Fruit fly (Drosophila melanogaster) whole organism, prepupa: ENCODE measurements around the gene CG11927.

Experiments
- Blimp-1 ChIP-seq: fragments of 200-800 bp; sonication (Bioruptor generic); optimal IDR thresholded peaks from 3 replicates; lab custom pipeline; 2017; ENCODE audit warnings: missing biosample characterization, missing genetic modification characterization, mild to moderate bottlenecking, moderate library complexity, missing genetic modification reagents
- CG10669 ChIP-seq: fragments of 200-800 bp; sonication (Bioruptor generic); optimal IDR thresholded peaks from 3 replicates; lab custom pipeline; 2018; ENCODE audit warnings: missing biosample characterization, mild to moderate bottlenecking, missing genetic modification characterization, moderate library complexity
- CG15336 ChIP-seq: fragments of 200-800 bp; sonication (Bioruptor generic); IDR thresholded peaks from 2 replicates; pipeline ENCODE4 v1.3.6; 2022; ENCODE audit warnings: missing biosample characterization, missing genetic modification characterization
- CG31627 ChIP-seq: fragments of 200-800 bp; sonication (Bioruptor generic); optimal IDR thresholded peaks from 3 replicates; lab custom pipeline; 2016; ENCODE audit warnings: missing biosample characterization, missing genetic modification characterization
- CG32006 ChIP-seq: fragments of 200-800 bp; sonication (Bioruptor generic); optimal IDR thresholded peaks from 3 replicates; lab custom pipeline; 2017; ENCODE audit warnings: missing biosample characterization, mild to moderate bottlenecking, missing genetic modification characterization
- CG34406 ChIP-seq: fragments of 200-800 bp; sonication (Bioruptor generic); optimal IDR thresholded peaks from 3 replicates; lab custom pipeline; 2016; ENCODE audit warnings: missing biosample characterization, missing genetic modification characterization
- CG3919 ChIP-seq: fragments of 200-800 bp; sonication (Bioruptor generic); optimal IDR thresholded peaks from 3 replicates; lab custom pipeline; 2016; ENCODE audit warnings: missing biosample characterization, missing genetic modification characterization
- CG4318 ChIP-seq: fragments of 200-800 bp; sonication (Bioruptor generic); optimal IDR thresholded peaks from 3 replicates; lab custom pipeline; 2017; ENCODE audit warnings: missing biosample characterization, mild to moderate bottlenecking, missing genetic modification characterization
- CG6163 ChIP-seq: fragments of 200-800 bp; sonication (Bioruptor generic); IDR thresholded peaks from 3 replicates; pipeline ENCODE4 v1.3.6; 2022; ENCODE audit warnings: missing biosample characterization, missing genetic modification characterization
- CG6276 ChIP-seq: fragments of 200-800 bp; sonication (Bioruptor generic); optimal IDR thresholded peaks from 2 replicates; lab custom pipeline; 2017; ENCODE audit warnings: missing biosample characterization, mild to moderate bottlenecking, missing genetic modification characterization
- CG6792 ChIP-seq: fragments of 200-800 bp; sonication (Bioruptor generic); optimal IDR thresholded peaks from 3 replicates; lab custom pipeline; 2016; ENCODE audit warnings: missing biosample characterization, missing genetic modification characterization
- CG6808 ChIP-seq: fragments of 200-800 bp; sonication (Bioruptor generic); optimal IDR thresholded peaks from 3 replicates; lab custom pipeline; 2017; ENCODE audit warnings: missing biosample characterization, missing genetic modification characterization, mild to moderate bottlenecking, moderate library complexity, missing genetic modification reagents
- CG6854 ChIP-seq: fragments of 200-800 bp; sonication (Bioruptor generic); optimal IDR thresholded peaks from 2 replicates; lab custom pipeline; 2017; ENCODE audit warnings: missing biosample characterization, mild to moderate bottlenecking, missing genetic modification characterization
- CG7368 ChIP-seq: fragments of 200-800 bp; sonication (Bioruptor generic); optimal IDR thresholded peaks from 3 replicates; lab custom pipeline; 2016; ENCODE audit warnings: missing biosample characterization, missing genetic modification characterization
- CG8119 ChIP-seq: fragments of 200-800 bp; sonication (Bioruptor generic); IDR thresholded peaks from 3 replicates; pipeline ENCODE4 v1.3.6; 2022; ENCODE audit warnings: missing biosample characterization, missing genetic modification characterization
- CG8319 ChIP-seq: fragments of 200-800 bp; sonication (Bioruptor generic); optimal IDR thresholded peaks from 3 replicates; lab custom pipeline; 2016; ENCODE audit warnings: missing biosample characterization, missing genetic modification characterization
- CG8632 ChIP-seq: fragments of 200-800 bp; sonication (Bioruptor generic); optimal IDR thresholded peaks from 3 replicates; lab custom pipeline; 2016; ENCODE audit warnings: missing biosample characterization, missing genetic modification characterization
- CG9139 ChIP-seq: fragments of 200-800 bp; sonication (Bioruptor generic); optimal IDR thresholded peaks from 3 replicates; lab custom pipeline; 2017; ENCODE audit warnings: missing biosample characterization, mild to moderate bottlenecking, missing genetic modification characterization
- Eip78C ChIP-seq: fragments of 200-800 bp; sonication (Bioruptor generic); peaks from one replicate; lab custom pipeline; 2016; ENCODE audit warnings: missing biosample characterization, missing genetic modification characterization
- Eip93F ChIP-seq: fragments of 200-800 bp; sonication (Bioruptor generic); optimal IDR thresholded peaks from 2 replicates; lab custom pipeline; 2016; ENCODE audit warnings: missing biosample characterization, mild to moderate bottlenecking, missing genetic modification characterization
- Ets21C ChIP-seq: fragments of 200-800 bp; sonication (Bioruptor generic); optimal IDR thresholded peaks from 3 replicates; lab custom pipeline; 2016; ENCODE audit warnings: missing biosample characterization, missing genetic modification characterization
- Ets96B ChIP-seq: fragments of 200-800 bp; optimal IDR thresholded peaks from 2 replicates; lab custom pipeline; 2019; ENCODE audit warnings: missing biosample characterization, mild to moderate bottlenecking, missing genetic modification characterization, moderate library complexity
- Hr39 ChIP-seq: fragments of 200-800 bp; sonication (Bioruptor generic); optimal IDR thresholded peaks from 2 replicates; lab custom pipeline; 2016; ENCODE audit warnings: missing biosample characterization, missing genetic modification characterization
- Hr4 ChIP-seq: fragments of 200-800 bp; sonication (Bioruptor generic); optimal IDR thresholded peaks from 3 replicates; lab custom pipeline; 2016; ENCODE audit warnings: missing biosample characterization, missing genetic modification characterization
- Lpt ChIP-seq: fragments of 200-800 bp; sonication (Bioruptor generic); optimal IDR thresholded peaks from 3 replicates; lab custom pipeline; 2016; ENCODE audit warnings: missing biosample characterization, missing genetic modification characterization
- Met ChIP-seq: fragments of 200-800 bp; sonication (Bioruptor generic); optimal IDR thresholded peaks from 3 replicates; lab custom pipeline; 2016; ENCODE audit warnings: missing biosample characterization, missing genetic modification characterization
- Smox ChIP-seq: fragments of 200-800 bp; sonication (Bioruptor generic); optimal IDR thresholded peaks from 3 replicates; lab custom pipeline; 2016; ENCODE audit warnings: missing biosample characterization, missing genetic modification characterization
- Sox102F ChIP-seq: fragments of 200-800 bp; sonication (Bioruptor generic); optimal IDR thresholded peaks from 2 replicates; lab custom pipeline; 2016; ENCODE audit warnings: missing biosample characterization, mild to moderate bottlenecking, missing genetic modification characterization
- Sox14 ChIP-seq: fragments of 200-800 bp; sonication (Bioruptor generic); optimal IDR thresholded peaks from 3 replicates; lab custom pipeline; 2016; ENCODE audit warnings: missing biosample characterization, missing genetic modification characterization
- Sox15 ChIP-seq: fragments of 200-800 bp; sonication (Bioruptor generic); optimal IDR thresholded peaks from 3 replicates; lab custom pipeline; 2016; ENCODE audit warnings: missing biosample characterization, missing genetic modification characterization
- cyc ChIP-seq: fragments of 200-800 bp; sonication (Bioruptor generic); optimal IDR thresholded peaks from 3 replicates; lab custom pipeline; 2016; ENCODE audit warnings: missing biosample characterization, missing genetic modification characterization
- dac ChIP-seq: fragments of 200-800 bp; sonication (Bioruptor generic); optimal IDR thresholded peaks from 2 replicates; lab custom pipeline; 2017; ENCODE audit warnings: missing biosample characterization, mild to moderate bottlenecking, missing genetic modification characterization
- dsx ChIP-seq: fragments of 200-800 bp; optimal IDR thresholded peaks from 3 replicates; lab custom pipeline; 2019; ENCODE audit warnings: missing biosample characterization, mild to moderate bottlenecking, missing genetic modification characterization, moderate library complexity; ENCODE audit not compliant: poor library complexity, severe bottlenecking
- eg ChIP-seq: fragments of 200-800 bp; sonication (Bioruptor generic); IDR thresholded peaks from 3 replicates; pipeline ENCODE4 v1.3.6; 2022; ENCODE audit warnings: missing biosample characterization, missing genetic modification characterization
- esn ChIP-seq: fragments of 200-800 bp; sonication (Bioruptor generic); optimal IDR thresholded peaks from 2 replicates; lab custom pipeline; 2016; ENCODE audit warnings: missing biosample characterization, mild to moderate bottlenecking, missing genetic modification characterization, moderate library complexity
- fd59A ChIP-seq: fragments of 200-800 bp; sonication (Bioruptor generic); optimal IDR thresholded peaks from 2 replicates; lab custom pipeline; 2017; ENCODE audit warnings: missing biosample characterization, mild to moderate bottlenecking, missing genetic modification characterization, missing genetic modification reagents
- fd85E ChIP-seq: fragments of 200-800 bp; sonication (Bioruptor generic); optimal IDR thresholded peaks from 3 replicates; lab custom pipeline; 2016; ENCODE audit warnings: missing biosample characterization, missing genetic modification characterization
- fkh ChIP-seq: fragments of 200-800 bp; sonication (Bioruptor generic); optimal IDR thresholded peaks from 3 replicates; lab custom pipeline; 2017; ENCODE audit warnings: missing biosample characterization, mild to moderate bottlenecking, missing genetic modification characterization, moderate library complexity
- lz ChIP-seq: fragments of 200-800 bp; sonication (Bioruptor generic); optimal IDR thresholded peaks from 3 replicates; lab custom pipeline; 2016; ENCODE audit warnings: missing biosample characterization, missing genetic modification characterization
- net ChIP-seq: fragments of 200-800 bp; sonication (Bioruptor generic); optimal IDR thresholded peaks from 3 replicates; lab custom pipeline; 2016; ENCODE audit warnings: missing biosample characterization, missing genetic modification characterization
- pdm3 ChIP-seq: fragments of 200-800 bp; sonication (Bioruptor generic); optimal IDR thresholded peaks from 3 replicates; lab custom pipeline; 2016; ENCODE audit warnings: missing biosample characterization, missing genetic modification characterization
- ss ChIP-seq, 2 experiments: fragments of 200-800 bp; sonication (Bioruptor generic); optimal IDR thresholded peaks; 2 replicates in 1 of 2; 3 replicates in 1 of 2; lab custom pipeline; 2017 to 2018; ENCODE audit warnings: mild to moderate bottlenecking in 2 of 2, missing biosample characterization in 2 of 2, missing genetic modification characterization in 2 of 2, moderate library complexity in 1 of 2
- svp ChIP-seq: fragments of 200-800 bp; sonication (Bioruptor generic); peaks from one replicate; lab custom pipeline; 2016; ENCODE audit warnings: missing biosample characterization, missing genetic modification characterization
- topi ChIP-seq: fragments of 200-800 bp; sonication (Bioruptor generic); optimal IDR thresholded peaks from 3 replicates; lab custom pipeline; 2016; ENCODE audit warnings: missing biosample characterization, missing genetic modification characterization
- vri ChIP-seq: fragments of 200-800 bp; sonication (Bioruptor generic); optimal IDR thresholded peaks from 3 replicates; lab custom pipeline; 2016; ENCODE audit warnings: missing biosample characterization, mild to moderate bottlenecking, missing genetic modification characterization

CG11927 gene

dm6 chr2L:4888541-4888940 lies 41.0 kb downstream of the CG11927 start (continued):
- TF ChIP-seq Sox15 (GFP tag; lab: Kevin White, UChicago) (no peak), ss (GFP tag; optimal IDR thresholded peaks at IDR 0.05; lab: Kevin White, UChicago) (no peak), lz (GFP tag; lab: Kevin White, UChicago) (no peak), CG10669 (peak; percentile 25), esn (GFP tag; lab: Kevin White, UChicago) (no peak), CG31627 (peak; percentile 1), CG6854 (GFP tag; lab: Kevin White, UChicago) (no peak), Eip78C (GFP tag; lab: Kevin White, UChicago) (peak; percentile 75), Ets21C (GFP tag; lab: Kevin White, UChicago) (no peak), Sox102F (GFP tag; lab: Kevin White, UChicago) (no peak), CG7368 (GFP tag; lab: Kevin White, UChicago) (no peak), CG15336 (GFP tag; lab: Robert Waterston, UW) (no peak), CG3919 (GFP tag; lab: Kevin White, UChicago) (no peak), CG34406 (GFP tag; lab: Kevin White, UChicago) (no peak), Sox14 (peak; percentile 7), svp (GFP tag; lab: Kevin White, UChicago) (no peak)

DNA sequence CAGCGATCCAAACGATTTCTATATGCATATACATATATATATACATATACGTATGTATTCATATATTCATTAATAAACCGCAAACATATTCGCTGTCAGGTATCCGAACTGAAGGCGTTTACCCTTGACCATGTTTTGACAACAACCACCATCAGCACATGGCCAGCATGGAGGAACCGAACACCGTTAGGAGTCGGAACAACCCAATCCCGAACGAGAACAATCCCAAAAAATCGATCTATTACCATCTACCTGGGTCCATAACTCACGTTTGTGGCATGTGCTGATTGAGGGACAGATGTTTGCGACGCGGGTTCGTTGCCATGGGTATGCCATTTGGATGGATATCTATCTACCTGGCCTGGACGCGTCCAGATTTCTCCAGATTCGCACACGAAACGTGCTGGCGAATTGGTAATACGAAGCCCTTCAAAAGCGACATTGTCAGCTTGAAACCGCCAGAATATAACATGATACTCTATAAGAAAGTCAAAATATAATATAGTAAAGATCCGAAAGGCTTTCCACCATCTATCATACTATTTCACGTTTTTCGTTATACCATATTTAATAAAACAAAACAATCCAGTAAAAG lies 42.0 kb downstream of the CG11927 start, which contains the start of gene CG15625:
Gene CG15625, plus strand, starts transcription at position 545 of the 595 bp plus-strand sequence.
- TF ChIP-seq CG6808 (GFP tag; lab: Kevin White, UChicago), result no peak
- TF ChIP-seq Hr4 (GFP tag; lab: Kevin White, UChicago), result no peak
- no peak for TF ChIP-seq CG10669
- no peak for TF ChIP-seq Sox102F (GFP tag; lab: Kevin White, UChicago)
- no peak for TF ChIP-seq dac

DNA sequence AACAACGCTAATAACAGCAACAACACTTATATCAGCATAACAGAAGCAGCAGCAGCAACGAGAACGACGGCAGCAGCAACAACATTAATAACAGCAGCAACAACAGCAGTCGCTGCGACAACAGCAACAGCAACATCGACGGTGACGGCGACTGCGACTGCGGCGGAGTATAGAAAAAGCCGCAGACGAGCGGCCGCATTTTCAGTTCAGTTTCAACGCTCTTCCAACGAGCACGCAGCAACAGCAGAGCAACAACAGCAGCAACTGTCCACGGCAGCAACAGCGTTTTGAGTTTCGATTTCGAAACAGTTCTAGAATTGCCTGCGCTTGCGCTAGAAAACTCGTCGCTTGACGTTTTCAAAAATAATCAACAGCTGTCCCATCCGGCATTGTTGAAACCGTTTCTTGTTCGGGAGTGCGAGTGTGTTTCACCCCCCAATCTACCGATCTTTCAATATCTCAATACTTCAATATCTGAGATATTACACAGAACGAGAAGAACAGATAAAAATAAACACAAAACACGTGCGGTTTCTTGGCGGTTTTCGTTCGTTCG lies 44.4 kb downstream of the CG11927 start, which contains the start of gene CG3036:
Gene CG3036, plus strand, starts transcription at position 199 of the 556 bp plus-strand sequence.
- TF ChIP-seq CG4318 (GFP tag; lab: Kevin White, UChicago) (no peak), eg (GFP tag; lab: Robert Waterston, UW) (peak; percentile 38; the same call in 2 of the 3 replicates), vri (peak; percentile 28), Eip93F (GFP tag; lab: Kevin White, UChicago) (no peak), Lpt (no peak), CG31627 (no peak), Sox15 (GFP tag; lab: Kevin White, UChicago) (no peak), fd59A (GFP tag; lab: Kevin White, UChicago) (no peak), pdm3 (GFP tag; lab: Kevin White, UChicago) (no peak), topi (GFP tag; lab: Kevin White, UChicago) (peak; percentile 37), CG32006 (GFP tag; lab: Kevin White, UChicago) (no peak), CG6854 (GFP tag; lab: Kevin White, UChicago) (peak; percentile 51), CG9139 (GFP tag; lab: Kevin White, UChicago) (peak; percentile 47), Sox102F (GFP tag; lab: Kevin White, UChicago) (no peak), Smox (GFP tag; lab: Kevin White, UChicago) (no peak), Sox14 (no peak), CG8119 (peak; percentile 43; the same call in 1 of the 3 replicates), cyc (GFP tag; lab: Kevin White, UChicago) (no peak), ss (GFP tag; optimal IDR thresholded peaks at IDR 0.05; lab: Kevin White, UChicago) (peak; percentile 14 to 24), Blimp-1 (no peak), dsx (GFP tag; lab: Kevin White, UChicago) (peak; percentile 67), CG10669 (no peak), Hr39 (GFP tag; lab: Kevin White, UChicago) (no peak), Met (peak; percentile 15), CG6276 (GFP tag; lab: Kevin White, UChicago) (no peak), CG8319 (no peak), CG6163 (peak; percentile 67), fkh (peak; percentile 25), CG6792 (GFP tag; lab: Kevin White, UChicago) (no peak), CG34406 (GFP tag; lab: Kevin White, UChicago) (no peak), net (GFP tag; lab: Kevin White, UChicago) (peak; percentile 41), Hr4 (GFP tag; lab: Kevin White, UChicago) (no peak), lz (GFP tag; lab: Kevin White, UChicago) (no peak), CG6808 (GFP tag; lab: Kevin White, UChicago) (no peak), Eip78C (GFP tag; lab: Kevin White, UChicago) (peak; percentile 76), CG8632 (GFP tag; lab: Kevin White, UChicago) (no peak), Ets96B (tag; lab: Kevin White, UChicago) (peak; percentile 11), fd85E (GFP tag; lab: Kevin White, UChicago) (no peak)
